Worm (Caenorhabditis elegans) whole organism, mixed stage, embryonic: Measurements from ENCODE around the gene K01A6.6.

ENCODE experiments used
- ceh-39 ChIP-seq: fragments of 150-350 bp; optimal IDR thresholded peaks from 2 replicates; lab custom pipeline; 2014; ENCODE audit warnings: missing biosample characterization, missing genetic modification characterization
- ces-1 ChIP-seq: fragments of 150-350 bp; optimal IDR thresholded peaks from 2 replicates; lab custom pipeline; 2014; ENCODE audit warnings: missing biosample characterization, missing genetic modification reagents, missing genetic modification characterization
- elt-1 ChIP-seq: sonication (generic microtip); optimal IDR thresholded peaks from 2 replicates; lab custom pipeline; 2017; ENCODE audit warnings: missing genetic modification characterization, mild to moderate bottlenecking, missing compliant biosample characterization, antibody characterized with exemption, moderate library complexity, borderline replicate concordance; ENCODE audit not compliant: insufficient read depth
- lsy-2 ChIP-seq: fragments of 150-350 bp; optimal IDR thresholded peaks from 2 replicates; lab custom pipeline; 2014; ENCODE audit warnings: missing biosample characterization, missing genetic modification characterization
- mep-1 ChIP-seq: fragments of 150-350 bp; optimal IDR thresholded peaks from 2 replicates; lab custom pipeline; 2017; ENCODE audit warnings: missing biosample characterization, missing genetic modification reagents, missing genetic modification characterization, inconsistent platforms
- nhr-12 ChIP-seq: fragments of 150-350 bp; optimal IDR thresholded peaks from 2 replicates; lab custom pipeline; 2014; ENCODE audit warnings: missing biosample characterization, missing genetic modification characterization
- nhr-76 ChIP-seq: sonication (generic microtip); optimal IDR thresholded peaks from 2 replicates; lab custom pipeline; 2017; ENCODE audit warnings: missing biosample characterization, missing genetic modification characterization
- pha-4 ChIP-seq: fragments of 150-350 bp; optimal IDR thresholded peaks from 2 replicates; lab custom pipeline; 2018; ENCODE audit warnings: missing biosample characterization, missing genetic modification reagents, missing genetic modification characterization
- snpc-4 ChIP-seq: fragments of 150-350 bp; optimal IDR thresholded peaks from 2 replicates; lab custom pipeline; 2014; ENCODE audit warnings: missing biosample characterization, missing genetic modification characterization
- unc-62 ChIP-seq: fragments of 150-350 bp; optimal IDR thresholded peaks from 2 replicates; lab custom pipeline; 2014; ENCODE audit warnings: missing biosample characterization, missing genetic modification reagents, missing genetic modification characterization
- ztf-11 ChIP-seq: fragments of 150-350 bp; optimal IDR thresholded peaks from 2 replicates; lab custom pipeline; 2014; ENCODE audit warnings: missing biosample characterization, missing genetic modification characterization

- no peak for TF ChIP-seq ces-1 (GFP tag; lab: Kevin White, UChicago)
- TF ChIP-seq snpc-4 (tag; lab: Kevin White, UChicago), result no peak
- TF ChIP-seq elt-1, result no peak
- TF ChIP-seq ceh-39, result no peak
- TF ChIP-seq nhr-12 (tag; lab: Kevin White, UChicago), result no peak
- no peak for TF ChIP-seq nhr-76
- no peak for TF ChIP-seq lsy-2 (tag; lab: Kevin White, UChicago)
- TF ChIP-seq unc-62, result no peak
- no peak for TF ChIP-seq ztf-11
- no peak for TF ChIP-seq mep-1 (tag; lab: Kevin White, UChicago)
- TF ChIP-seq pha-4 (tag; lab: Kevin White, UChicago), result no peak
These were observed 37.6 kb upstream of the K01A6.6 start for ce11 chrIV:11697514-11697913.
